Fruit fly (Drosophila melanogaster): ENCODE measurements around the gene GluRIIE.

DNA sequence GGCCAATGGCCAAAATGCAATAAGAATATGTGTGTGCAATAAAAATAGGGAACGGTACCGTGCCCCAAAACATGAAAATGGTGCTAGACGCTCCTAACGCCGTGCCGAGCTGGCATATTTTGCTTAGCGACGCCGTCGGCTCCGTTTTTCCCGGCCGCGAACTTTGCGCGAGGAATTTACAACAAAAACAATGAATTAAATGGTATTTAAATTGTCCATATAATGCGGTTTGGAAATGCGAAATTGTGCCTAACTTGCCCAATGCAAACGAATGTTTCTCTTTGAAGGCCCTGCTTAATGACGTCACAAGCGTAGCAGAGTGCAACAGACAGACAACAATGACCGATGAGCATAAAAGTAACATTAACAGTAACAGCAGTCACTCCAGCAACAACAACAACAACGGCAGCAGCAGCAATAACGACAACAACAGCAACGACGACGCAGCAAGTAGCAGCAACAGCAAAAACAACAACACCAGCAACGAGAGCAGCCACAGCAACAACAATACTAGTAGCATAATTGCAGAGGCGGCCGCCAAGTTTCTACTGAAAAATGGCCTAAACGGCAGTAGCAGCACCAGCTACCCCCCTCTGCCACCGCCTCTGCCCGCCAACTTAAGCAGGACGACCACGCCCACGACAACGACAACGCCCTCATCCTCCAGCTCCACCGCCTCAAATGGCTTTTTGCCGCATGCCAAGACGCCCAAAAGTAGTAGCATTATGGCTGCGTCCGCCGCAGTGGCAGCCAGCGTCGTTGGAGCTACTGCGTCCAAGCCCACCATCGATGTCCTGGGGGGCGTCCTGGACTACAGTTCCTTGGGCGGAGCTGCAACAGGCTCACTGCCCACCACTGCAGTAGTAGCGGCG, 26.0 kb downstream of the GluRIIE start:
- TF ChIP-seq CG8478 (optimal IDR thresholded peaks at IDR 0.05) (no peak), CTCF (optimal IDR thresholded peaks at IDR 0.05) (peak in 1 of 2 experiments; percentile 26)

Data from S2 (cell line).